Fruit fly (Drosophila melanogaster) whole organism, embryonic: Measurements from ENCODE around the gene Gad1.
A peak's percentile ranks its signal among the peaks of the same experiment; 100 is the strongest.

ENCODE experiments used
- Atf-2 ChIP-seq: fragments of 200-800 bp; sonication (Bioruptor generic); optimal IDR thresholded peaks from 2 replicates; lab custom pipeline; 2016; ENCODE audit warnings: missing biosample characterization, missing genetic modification characterization
- Bteb2 ChIP-seq: fragments of 200-800 bp; sonication (Bioruptor generic); optimal IDR thresholded peaks from 2 replicates; lab custom pipeline; 2016; ENCODE audit warnings: missing biosample characterization, missing genetic modification characterization
- CG10209 ChIP-seq: fragments of 200-800 bp; sonication (Bioruptor generic); optimal IDR thresholded peaks from 3 replicates; lab custom pipeline; 2017; ENCODE audit warnings: missing biosample characterization, mild to moderate bottlenecking, missing genetic modification characterization, missing genetic modification reagents
- CG10565 ChIP-seq: fragments of 200-800 bp; sonication (Bioruptor generic); optimal IDR thresholded peaks from 3 replicates; lab custom pipeline; 2016; ENCODE audit warnings: missing biosample characterization, mild to moderate bottlenecking, missing genetic modification characterization
- CG11085 ChIP-seq: fragments of 200-800 bp; sonication (Bioruptor generic); IDR thresholded peaks from 2 replicates; pipeline ENCODE4 v1.3.6; 2022; ENCODE audit warnings: missing biosample characterization, missing genetic modification characterization
- CG11398 ChIP-seq: fragments of 200-800 bp; sonication (Bioruptor generic); optimal IDR thresholded peaks from 2 replicates; lab custom pipeline; 2016; ENCODE audit warnings: missing biosample characterization, missing genetic modification characterization
- CG12391 ChIP-seq: fragments of 200-800 bp; sonication (Bioruptor generic); optimal IDR thresholded peaks from 3 replicates; lab custom pipeline; 2018; ENCODE audit warnings: missing biosample characterization, mild to moderate bottlenecking, missing genetic modification characterization, moderate library complexity
- CG12942 ChIP-seq: fragments of 200-800 bp; sonication (Bioruptor generic); optimal IDR thresholded peaks from 3 replicates; lab custom pipeline; 2016; ENCODE audit warnings: missing biosample characterization, missing genetic modification characterization
- CG13287 ChIP-seq: fragments of 200-800 bp; sonication (Bioruptor generic); IDR thresholded peaks from 2 replicates; pipeline ENCODE4 v1.3.6; 2022; ENCODE audit warnings: missing biosample characterization, missing genetic modification characterization; ENCODE audit not compliant: partially characterized antibody
- CG14667 ChIP-seq: fragments of 200-800 bp; sonication (Bioruptor generic); IDR thresholded peaks from 2 replicates; pipeline ENCODE4 v1.3.6; 2022; ENCODE audit warnings: missing biosample characterization, missing genetic modification characterization
- CG15073 ChIP-seq: fragments of 200-800 bp; sonication (Bioruptor generic); optimal IDR thresholded peaks from 2 replicates; lab custom pipeline; 2016; ENCODE audit warnings: missing biosample characterization, missing genetic modification characterization
- CG16779 ChIP-seq: fragments of 200-800 bp; sonication (Bioruptor generic); IDR thresholded peaks from 2 replicates; pipeline ENCODE4 v1.3.6; 2022; ENCODE audit warnings: missing biosample characterization, missing genetic modification characterization
- CG17361 ChIP-seq: fragments of 200-800 bp; sonication (Bioruptor generic); IDR thresholded peaks from 3 replicates; pipeline ENCODE4 v1.3.6; 2022; ENCODE audit warnings: missing biosample characterization, missing genetic modification characterization
- CG1832 ChIP-seq: fragments of 200-800 bp; sonication (Bioruptor generic); optimal IDR thresholded peaks from 2 replicates; lab custom pipeline; 2017; ENCODE audit warnings: missing biosample characterization, mild to moderate bottlenecking, missing genetic modification characterization, inconsistent platforms
- CG18599 ChIP-seq: fragments of 200-800 bp; sonication (Bioruptor generic); optimal IDR thresholded peaks from 3 replicates; lab custom pipeline; 2017; ENCODE audit warnings: missing biosample characterization, missing genetic modification characterization, mild to moderate bottlenecking, moderate library complexity, missing genetic modification reagents
- CG7271 ChIP-seq: fragments of 200-800 bp; sonication (Bioruptor generic); optimal IDR thresholded peaks from 2 replicates; lab custom pipeline; 2018; ENCODE audit warnings: missing biosample characterization, mild to moderate bottlenecking, missing genetic modification characterization, moderate library complexity
- CG8281 ChIP-seq: fragments of 200-800 bp; sonication (Bioruptor generic); optimal IDR thresholded peaks from 2 replicates; lab custom pipeline; 2018; ENCODE audit warnings: missing biosample characterization, mild to moderate bottlenecking, missing genetic modification characterization, moderate library complexity
- CG8290 ChIP-seq, 3 experiments: fragments of 200-800 bp; sonication (Bioruptor generic); optimal IDR thresholded peaks; 2 replicates each; lab custom pipeline; 2016 to 2019; ENCODE audit warnings: missing biosample characterization in 3 of 3, missing genetic modification characterization in 3 of 3, mild to moderate bottlenecking in 2 of 3, moderate library complexity in 1 of 3
- CG9437 ChIP-seq: fragments of 200-800 bp; sonication (Bioruptor generic); optimal IDR thresholded peaks from 2 replicates; lab custom pipeline; 2018; ENCODE audit warnings: missing biosample characterization, mild to moderate bottlenecking, missing genetic modification characterization
- D19B ChIP-seq: fragments of 200-800 bp; sonication (Bioruptor generic); optimal IDR thresholded peaks from 2 replicates; lab custom pipeline; 2017; ENCODE audit warnings: missing biosample characterization, mild to moderate bottlenecking, missing genetic modification characterization
- Dad ChIP-seq: fragments of 200-800 bp; sonication (Bioruptor generic); optimal IDR thresholded peaks from 3 replicates; lab custom pipeline; 2016; ENCODE audit warnings: missing biosample characterization, missing genetic modification characterization
- Gug ChIP-seq: fragments of 200-800 bp; sonication (Bioruptor generic); IDR thresholded peaks from 4 replicates; pipeline ENCODE4 v1.3.6; 2022; ENCODE audit warnings: missing biosample characterization, missing genetic modification characterization
- HmgZ ChIP-seq: fragments of 200-800 bp; sonication (Bioruptor generic); optimal IDR thresholded peaks from 2 replicates; lab custom pipeline; 2018; ENCODE audit warnings: missing biosample characterization, mild to moderate bottlenecking, missing genetic modification characterization
- Hr3 ChIP-seq: fragments of 200-800 bp; sonication (Bioruptor generic); optimal IDR thresholded peaks from 3 replicates; lab custom pipeline; 2016; ENCODE audit warnings: missing biosample characterization, missing genetic modification characterization
- Hr51 ChIP-seq, 2 experiments: fragments of 200-800 bp; sonication (Bioruptor generic); optimal IDR thresholded peaks; 2 replicates in 1 of 2; 3 replicates in 1 of 2; lab custom pipeline; 2016 to 2018; ENCODE audit warnings: missing biosample characterization in 2 of 2, missing genetic modification characterization in 2 of 2, mild to moderate bottlenecking in 1 of 2, moderate library complexity in 1 of 2
- Lim3 ChIP-seq: fragments of 200-800 bp; sonication (Bioruptor generic); IDR thresholded peaks from 2 replicates; pipeline ENCODE4 v1.3.6; 2022; ENCODE audit warnings: missing biosample characterization, missing genetic modification characterization
- MTF-1 ChIP-seq: fragments of 200-800 bp; sonication (Bioruptor generic); optimal IDR thresholded peaks from 2 replicates; lab custom pipeline; 2018; ENCODE audit warnings: missing biosample characterization, mild to moderate bottlenecking, missing genetic modification characterization, borderline replicate concordance
- Myb ChIP-seq: fragments of 200-800 bp; sonication (Bioruptor generic); optimal IDR thresholded peaks from 2 replicates; lab custom pipeline; 2016; ENCODE audit warnings: missing biosample characterization, missing genetic modification characterization
- NC2β ChIP-seq: fragments of 200-800 bp; sonication (Bioruptor generic); optimal IDR thresholded peaks from 2 replicates; lab custom pipeline; 2016; ENCODE audit warnings: missing biosample characterization, missing genetic modification characterization
- Nf-YA ChIP-seq: fragments of 200-800 bp; sonication (Bioruptor generic); IDR thresholded peaks from 2 replicates; pipeline ENCODE4 v1.3.6; 2022; ENCODE audit warnings: missing biosample characterization, missing genetic modification characterization
- Poxn ChIP-seq: fragments of 200-800 bp; sonication (Bioruptor generic); IDR thresholded peaks from 2 replicates; pipeline ENCODE4 v1.3.6; 2022; ENCODE audit warnings: missing biosample characterization, missing genetic modification characterization
- amos ChIP-seq: fragments of 200-800 bp; sonication (Bioruptor generic); IDR thresholded peaks from 2 replicates; pipeline ENCODE4 v1.3.6; 2022; ENCODE audit warnings: missing biosample characterization, missing genetic modification characterization; ENCODE audit not compliant: partially characterized antibody
- ase ChIP-seq: fragments of 200-800 bp; sonication (Bioruptor generic); IDR thresholded peaks from 3 replicates; pipeline ENCODE4 v1.3.6; 2022; ENCODE audit warnings: missing biosample characterization, missing genetic modification characterization
- ash1 ChIP-seq: fragments of 200-800 bp; sonication (Bioruptor generic); optimal IDR thresholded peaks from 2 replicates; lab custom pipeline; 2018; ENCODE audit warnings: missing biosample characterization, mild to moderate bottlenecking, missing genetic modification characterization
- ato ChIP-seq: fragments of 200-800 bp; sonication (Bioruptor generic); IDR thresholded peaks from 2 replicates; pipeline ENCODE4 v1.3.6; 2022; ENCODE audit warnings: missing biosample characterization, missing genetic modification characterization; ENCODE audit not compliant: partially characterized antibody
- bcd ChIP-seq: fragments of 200-800 bp; sonication (Bioruptor generic); optimal IDR thresholded peaks from 2 replicates; lab custom pipeline; 2017; ENCODE audit warnings: missing biosample characterization, mild to moderate bottlenecking, missing genetic modification characterization
- chn ChIP-seq: fragments of 200-800 bp; sonication (Bioruptor generic); optimal IDR thresholded peaks from 2 replicates; lab custom pipeline; 2016; ENCODE audit warnings: missing biosample characterization, missing genetic modification characterization
- crp ChIP-seq, 2 experiments: fragments of 200-800 bp; sonication (Bioruptor generic); optimal IDR thresholded peaks; 2 replicates in 1 of 2; 3 replicates in 1 of 2; lab custom pipeline; 2017; ENCODE audit warnings: missing biosample characterization in 2 of 2, missing genetic modification characterization in 2 of 2, mild to moderate bottlenecking in 1 of 2, moderate library complexity in 1 of 2
- emc ChIP-seq: fragments of 200-800 bp; sonication (Bioruptor generic); optimal IDR thresholded peaks from 2 replicates; lab custom pipeline; 2016; ENCODE audit warnings: missing biosample characterization, missing genetic modification characterization
- en ChIP-seq: fragments of 200-800 bp; sonication (Bioruptor generic); optimal IDR thresholded peaks from 2 replicates; lab custom pipeline; 2016; ENCODE audit warnings: missing biosample characterization, missing genetic modification characterization
- gem ChIP-seq: fragments of 200-800 bp; sonication (Bioruptor generic); optimal IDR thresholded peaks from 2 replicates; lab custom pipeline; 2019; ENCODE audit warnings: missing biosample characterization, mild to moderate bottlenecking, missing genetic modification characterization, moderate library complexity
- gfzf ChIP-seq: fragments of 200-800 bp; sonication (Bioruptor generic); optimal IDR thresholded peaks from 2 replicates; lab custom pipeline; 2016; ENCODE audit warnings: missing biosample characterization, mild to moderate bottlenecking, missing genetic modification characterization, moderate library complexity
- hth ChIP-seq: fragments of >200 bp; optimal IDR thresholded peaks from 2 replicates; lab custom pipeline; 2017; ENCODE audit warnings: inconsistent platforms
- ind ChIP-seq: fragments of 200-800 bp; sonication (Bioruptor generic); optimal IDR thresholded peaks from 3 replicates; lab custom pipeline; 2016; ENCODE audit warnings: missing biosample characterization, missing genetic modification characterization
- ken ChIP-seq: fragments of 200-800 bp; sonication (Bioruptor generic); IDR thresholded peaks from 3 replicates; pipeline ENCODE4 v1.3.6; 2022; ENCODE audit warnings: missing biosample characterization, missing genetic modification characterization
- nau ChIP-seq: fragments of 200-800 bp; sonication (Bioruptor generic); optimal IDR thresholded peaks from 3 replicates; lab custom pipeline; 2017; ENCODE audit warnings: missing biosample characterization, mild to moderate bottlenecking, missing genetic modification characterization, missing genetic modification reagents
- onecut ChIP-seq: fragments of 200-800 bp; sonication (Bioruptor generic); IDR thresholded peaks from 2 replicates; pipeline ENCODE4 v1.3.6; 2022; ENCODE audit warnings: missing biosample characterization, missing genetic modification characterization
- ro ChIP-seq: fragments of 200-800 bp; sonication (Bioruptor generic); IDR thresholded peaks from 2 replicates; pipeline ENCODE4 v1.3.6; 2022; ENCODE audit warnings: missing biosample characterization, missing genetic modification characterization
- sim ChIP-seq: fragments of 200-800 bp; sonication (Bioruptor generic); IDR thresholded peaks from 2 replicates; pipeline ENCODE4 v1.3.6; 2022; ENCODE audit warnings: missing biosample characterization, missing genetic modification characterization
- tio ChIP-seq: fragments of 200-800 bp; sonication (Bioruptor generic); optimal IDR thresholded peaks from 2 replicates; lab custom pipeline; 2017; ENCODE audit warnings: missing biosample characterization, missing genetic modification characterization, inconsistent platforms
- ttk ChIP-seq: fragments of 200-800 bp; sonication (Bioruptor generic); IDR thresholded peaks from 2 replicates; pipeline ENCODE4 v2.1.2; 2022; ENCODE audit warnings: missing biosample characterization, missing genetic modification characterization

Gad1 gene

dm6 chr3L:4070996-4071379, 17.6 kb downstream of the Gad1 start (continued):
- TF ChIP-seq CG12942 (no peak), chn (GFP tag; lab: Kevin White, UChicago) (peak; percentile 23), tio (peak; percentile 23), Myb (no peak), gem (tag; lab: Kevin White, UChicago) (peak; percentile 64), CG13287 (no peak), CG8281 (tag; lab: Kevin White, UChicago) (no peak), ase (GFP tag; lab: Robert Waterston, UW) (peak; percentile 78), D19B (GFP tag; lab: Kevin White, UChicago) (no peak), CG8290 (GFP tag; optimal IDR thresholded peaks at IDR 0.05; lab: Kevin White, UChicago) (no peak), CG8290 (tag; optimal IDR thresholded peaks at IDR 0.05; lab: Kevin White, UChicago) (peak in 1 of 2 experiments; percentile 95), CG1832 (GFP tag; lab: Kevin White, UChicago) (no peak), CG7271 (tag; lab: Kevin White, UChicago) (no peak), crp (GFP tag; optimal IDR thresholded peaks at IDR 0.05; lab: Kevin White, UChicago) (no peak), nau (no peak), CG14667 (GFP tag; lab: Robert Waterston, UW) (peak; percentile 67), sim (no peak), Gug (GFP tag; lab: Robert Waterston, UW) (peak; percentile 78), HmgZ (tag; lab: Kevin White, UChicago) (peak; percentile 7), amos (GFP tag; lab: Robert Waterston, UW) (no peak), Bteb2 (no peak), ato (no peak), Atf-2 (GFP tag; lab: Kevin White, UChicago) (no peak), CG10565 (no peak), Hr3 (GFP tag; lab: Kevin White, UChicago) (no peak), bcd (GFP tag; lab: Kevin White, UChicago) (peak; percentile 39), Nf-YA (0 out of 2 replicates have a peak, but pooled peaks have one; percentile 8), CG15073 (GFP tag; lab: Kevin White, UChicago) (no peak), ind (peak; percentile 68), gfzf (GFP tag; lab: Kevin White, UChicago) (no peak), ro (GFP tag; lab: Robert Waterston, UW) (peak; percentile 28; the same call in 1 of the 2 replicates), CG17361 (GFP tag; lab: Robert Waterston, UW) (peak; percentile 34; the same call in 1 of the 3 replicates), CG9437 (GFP tag; lab: Kevin White, UChicago) (peak; percentile 8), Hr51 (GFP tag; optimal IDR thresholded peaks at IDR 0.05; lab: Kevin White, UChicago) (peak in 1 of 2 experiments; percentile 56), CG18599 (GFP tag; lab: Kevin White, UChicago) (peak; percentile 66), CG11398 (GFP tag; lab: Kevin White, UChicago) (no peak), CG16779 (GFP tag; lab: Robert Waterston, UW) (no peak), Poxn (GFP tag; lab: Robert Waterston, UW) (peak; percentile 37; the same call in 1 of the 2 replicates), CG12391 (peak; percentile 55), emc (GFP tag; lab: Kevin White, UChicago) (no peak), en (GFP tag; lab: Kevin White, UChicago) (no peak), ken (GFP tag; lab: Robert Waterston, UW) (peak; percentile 70; the same call in 2 of the 3 replicates), CG11085 (GFP tag; lab: Robert Waterston, UW) (no peak), onecut (GFP tag; lab: Robert Waterston, UW) (peak; percentile 97), CG10209 (GFP tag; lab: Kevin White, UChicago) (no peak), Dad (GFP tag; lab: Kevin White, UChicago) (no peak), ash1 (no peak), Lim3 (no peak), NC2β (no peak), ttk (GFP tag; lab: Robert Waterston, UW) (peak; percentile 81), MTF-1 (GFP tag; lab: Kevin White, UChicago) (peak; percentile 41), hth (lab: Kevin White, UChicago) (no peak)
